Fruit fly (Drosophila melanogaster): Measurements from ENCODE around the gene Srp72.

The Srp72 gene

DNA sequence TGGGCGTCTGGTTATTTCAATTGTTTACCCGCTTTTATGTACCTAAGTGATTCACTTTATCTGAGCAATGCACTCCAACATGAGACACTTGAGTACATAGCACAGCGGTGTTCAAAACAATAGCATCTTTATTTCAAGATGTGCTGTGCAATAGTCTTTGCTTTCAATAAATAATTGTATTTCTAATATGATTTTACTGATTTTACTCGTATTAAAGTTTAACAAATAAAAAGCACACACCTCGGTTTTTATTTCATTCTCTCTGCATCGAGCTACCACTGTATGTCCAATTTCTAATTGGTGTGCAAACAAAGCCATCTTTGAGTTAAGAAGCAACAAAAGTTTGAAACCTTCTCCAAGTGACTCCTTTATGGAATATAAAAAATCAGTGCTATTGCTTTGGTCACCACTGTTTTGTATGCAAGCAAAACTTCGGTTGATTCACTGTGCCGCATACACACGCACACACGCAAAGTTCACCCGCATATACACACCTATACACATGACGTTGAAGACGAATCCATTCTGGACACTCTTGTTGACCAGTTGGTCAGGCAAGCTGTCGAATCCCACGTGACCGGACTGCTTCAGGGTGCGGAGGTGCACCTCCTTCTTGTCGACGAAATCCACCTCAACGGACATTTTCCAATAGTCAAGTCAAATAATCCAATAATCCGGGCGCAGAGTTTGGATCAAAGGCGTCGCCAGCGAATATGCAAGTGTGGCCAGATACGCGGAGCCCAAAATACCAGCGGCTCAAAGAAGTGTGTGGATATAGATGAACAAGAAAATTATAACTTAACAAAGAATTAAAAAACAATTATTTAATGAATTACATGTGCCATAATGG, 656 bp upstream of the Srp72 start, which contains the start of gene Septin2 (continued):
- no peak for TF ChIP-seq luna (GFP tag; optimal IDR thresholded peaks at IDR 0.05)
- peak; percentile 79 for TF ChIP-seq Blimp-1 (GFP tag; optimal IDR thresholded peaks at IDR 0.05)
- TF ChIP-seq Lim3 (GFP tag; IDR thresholded peaks at IDR 0.05): no peak
- TF ChIP-seq gcm (GFP tag; optimal IDR thresholded peaks at IDR 0.05): peak; percentile 86
- TF ChIP-seq CG8765 (GFP tag; IDR thresholded peaks at IDR 0.05): peak; percentile 7; the same call in 1 of the 2 replicates
- TF ChIP-seq CG4617 (GFP tag; optimal IDR thresholded peaks at IDR 0.05; ENCODE audit: borderline replicate concordance): no peak
- peak; percentile 79 for TF ChIP-seq bsh (GFP tag; optimal IDR thresholded peaks at IDR 0.05)
- TF ChIP-seq Meics (GFP tag; optimal IDR thresholded peaks at IDR 0.05): peak; percentile 71
- peak; percentile 69 for TF ChIP-seq CG6654 (GFP tag; optimal IDR thresholded peaks at IDR 0.05)
- TF ChIP-seq Bdp1 (GFP tag; optimal IDR thresholded peaks at IDR 0.05): peak; percentile 44
- peak; percentile 78 for TF ChIP-seq dmrt11E (tag; optimal IDR thresholded peaks at IDR 0.05)
- TF ChIP-seq CG9727 (GFP tag; optimal IDR thresholded peaks at IDR 0.05): peak; percentile 89
- no peak for TF ChIP-seq eyg (GFP tag; optimal IDR thresholded peaks at IDR 0.05)
- TF ChIP-seq disco-r (GFP tag; optimal IDR thresholded peaks at IDR 0.05): peak; percentile 26
- no peak for TF ChIP-seq z (GFP tag; IDR thresholded peaks at IDR 0.05)
- peak; percentile 59 for TF ChIP-seq salm (tag; optimal IDR thresholded peaks at IDR 0.05)
- TF ChIP-seq pros (GFP tag; optimal IDR thresholded peaks at IDR 0.05): no peak
- TF ChIP-seq Gug (GFP tag; IDR thresholded peaks at IDR 0.05): peak; percentile 59; the same call in 2 of the 4 replicates
- peak; percentile 86 for TF ChIP-seq Oli (tag; optimal IDR thresholded peaks at IDR 0.05)
- no peak for TF ChIP-seq CG6175 (GFP tag; IDR thresholded peaks at IDR 0.05)
- peak; percentile 97 for TF ChIP-seq MESR4 (GFP tag; optimal IDR thresholded peaks at IDR 0.05)
- no peak for TF ChIP-seq abd-A (tag; optimal IDR thresholded peaks at IDR 0.05)
- peak; percentile 83 for TF ChIP-seq CG7556 (GFP tag; optimal IDR thresholded peaks at IDR 0.05)
- peak; percentile 63 for TF ChIP-seq CG31388 (GFP tag; optimal IDR thresholded peaks at IDR 0.05)
- peak; percentile 42; the same call in 1 of the 2 replicates for TF ChIP-seq sna (GFP tag; IDR thresholded peaks at IDR 0.05; ENCODE audit: partially characterized antibody)
- TF ChIP-seq ERR (GFP tag; optimal IDR thresholded peaks at IDR 0.05): no peak
- no peak for TF ChIP-seq rib (GFP tag; IDR thresholded peaks at IDR 0.05)
- TF ChIP-seq CG9817 (tag; optimal IDR thresholded peaks at IDR 0.05): peak; percentile 34
- no peak for TF ChIP-seq sens-2 (GFP tag; IDR thresholded peaks at IDR 0.05)
- TF ChIP-seq CG12299 (tag; optimal IDR thresholded peaks at IDR 0.05): peak; percentile 34
- no peak for TF ChIP-seq CG34376 (GFP tag; optimal IDR thresholded peaks at IDR 0.05)
- TF ChIP-seq unpg (GFP tag; optimal IDR thresholded peaks at IDR 0.05): peak; percentile 59
- no peak for TF ChIP-seq fd102C (GFP tag; optimal IDR thresholded peaks at IDR 0.05)
- TF ChIP-seq CG17802 (tag; optimal IDR thresholded peaks at IDR 0.05): peak; percentile 66
- peak; percentile 76 for TF ChIP-seq cato (GFP tag; optimal IDR thresholded peaks at IDR 0.05; ENCODE audit: borderline replicate concordance)
- TF ChIP-seq pzg (GFP tag; optimal IDR thresholded peaks at IDR 0.05): peak; percentile 44
- TF ChIP-seq HLH3B (GFP tag; IDR thresholded peaks at IDR 0.05): peak; percentile 70
- TF ChIP-seq CG10321 (GFP tag; IDR thresholded peaks at IDR 0.05): peak; percentile 47; the same call in 1 of the 2 replicates
- TF ChIP-seq p53 (GFP tag; optimal IDR thresholded peaks at IDR 0.05): no peak
- TF ChIP-seq CG8388 (GFP tag; optimal IDR thresholded peaks at IDR 0.05): peak; percentile 81
- TF ChIP-seq CG3847 (GFP tag; IDR thresholded peaks at IDR 0.05): no peak
- peak; percentile 88 for TF ChIP-seq tio (GFP tag; optimal IDR thresholded peaks at IDR 0.05)
- peak; percentile 65 for TF ChIP-seq Mes4 (GFP tag; optimal IDR thresholded peaks at IDR 0.05)
- no peak for TF ChIP-seq HmgD (GFP tag; optimal IDR thresholded peaks at IDR 0.05)
- peak; percentile 62; the same call in 2 of the 3 replicates for TF ChIP-seq ase (GFP tag; IDR thresholded peaks at IDR 0.05)
- peak; percentile 81 for TF ChIP-seq Six4 (GFP tag; optimal IDR thresholded peaks at IDR 0.05)
- peak; percentile 75 for TF ChIP-seq CG6689 (GFP tag; IDR thresholded peaks at IDR 0.05)
- TF ChIP-seq trh (GFP tag; optimal IDR thresholded peaks at IDR 0.05): peak; percentile 19
